Worm (Caenorhabditis elegans) whole organism, L3 larva: Measurements from ENCODE around the gene M195.2.

ENCODE experiments used
- aly-2 ChIP-seq: fragments of 150-350 bp; optimal IDR thresholded peaks from 2 replicates; lab custom pipeline; 2014; ENCODE audit warnings: missing biosample characterization, missing genetic modification characterization
- elt-2 ChIP-seq: sonication (generic microtip); optimal IDR thresholded peaks from 2 replicates; lab custom pipeline; 2016; ENCODE audit warnings: missing genetic modification reagents, mild to moderate bottlenecking, missing genetic modification characterization, missing compliant biosample characterization
- fkh-10 ChIP-seq: sonication (generic microtip); optimal IDR thresholded peaks from 2 replicates; lab custom pipeline; 2017; ENCODE audit warnings: missing biosample characterization, missing genetic modification reagents, missing genetic modification characterization
- fos-1 ChIP-seq: fragments of 150-350 bp; optimal IDR thresholded peaks from 2 replicates; lab custom pipeline; 2014; ENCODE audit warnings: missing biosample characterization, missing genetic modification characterization
- jun-1 ChIP-seq: fragments of 150-350 bp; optimal IDR thresholded peaks from 2 replicates; lab custom pipeline; 2014; ENCODE audit warnings: missing biosample characterization, missing genetic modification reagents, missing genetic modification characterization
- nhr-12 ChIP-seq: fragments of 150-350 bp; optimal IDR thresholded peaks from 2 replicates; lab custom pipeline; 2014; ENCODE audit warnings: missing biosample characterization, missing genetic modification characterization
- sea-2 ChIP-seq: fragments of 150-350 bp; sonication (generic microtip); optimal IDR thresholded peaks from 4 replicates; lab custom pipeline; 2014; ENCODE audit warnings: missing biosample characterization, missing genetic modification reagents, missing genetic modification characterization
- snpc-4 ChIP-seq: fragments of 150-350 bp; optimal IDR thresholded peaks from 2 replicates; lab custom pipeline; 2014; ENCODE audit warnings: missing biosample characterization, missing genetic modification characterization
- unc-62 ChIP-seq: fragments of 150-350 bp; sonication (generic microtip); optimal IDR thresholded peaks from 4 replicates; lab custom pipeline; 2014; ENCODE audit warnings: missing biosample characterization, missing genetic modification reagents, missing genetic modification characterization

DNA sequence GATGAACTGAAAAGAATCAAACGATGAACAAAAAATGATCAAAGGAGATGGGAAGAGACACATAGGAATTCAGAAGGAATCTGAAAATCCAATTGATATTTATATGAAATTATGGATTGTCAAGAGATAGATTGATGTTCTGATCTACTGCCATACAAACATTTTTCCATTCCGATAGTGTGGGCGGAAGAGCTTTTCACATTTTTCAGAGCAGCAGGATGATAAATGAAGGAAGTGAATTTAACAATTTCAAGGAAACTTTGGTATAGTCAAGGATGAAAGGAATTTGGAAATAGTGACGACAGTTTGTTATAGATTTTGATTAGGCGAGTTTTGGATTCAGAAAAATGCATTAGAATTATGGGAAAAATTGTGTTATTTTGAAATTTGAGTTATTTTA is 44.8 kb downstream of the M195.2 start, which contains the start of gene ubc-24:
- TF ChIP-seq snpc-4 (tag; lab: Kevin White, UChicago) = no peak
- TF ChIP-seq fkh-10 (GFP tag; lab: Kevin White, UChicago) = no peak
- no peak for TF ChIP-seq nhr-12 (tag; lab: Kevin White, UChicago)
- no peak for TF ChIP-seq jun-1 (tag; lab: Kevin White, UChicago)
- TF ChIP-seq fos-1 (tag; lab: Kevin White, UChicago) = no peak
- TF ChIP-seq unc-62 (GFP tag; lab: Kevin White, UChicago) = no peak
- TF ChIP-seq aly-2 = no peak
- TF ChIP-seq sea-2 (GFP tag; lab: Kevin White, UChicago) = no peak
- no peak for TF ChIP-seq elt-2 (tag; lab: Kevin White, UChicago)
